Fruit fly (Drosophila melanogaster) whole organism, embryonic: ENCODE data around the gene Theg.

Source experiments
- Abd-B ChIP-seq: fragments of 200-800 bp; sonication (Bioruptor generic); optimal IDR thresholded peaks from 2 replicates; lab custom pipeline; 2018; ENCODE audit warnings: missing biosample characterization, mild to moderate bottlenecking, missing genetic modification characterization, moderate library complexity
- CG10565 ChIP-seq: fragments of 200-800 bp; sonication (Bioruptor generic); optimal IDR thresholded peaks from 3 replicates; lab custom pipeline; 2016; ENCODE audit warnings: missing biosample characterization, mild to moderate bottlenecking, missing genetic modification characterization
- CG11093 ChIP-seq: fragments of 200-800 bp; sonication (Bioruptor generic); IDR thresholded peaks from 3 replicates; pipeline ENCODE4 v1.3.6; 2022; ENCODE audit warnings: missing biosample characterization, missing genetic modification characterization
- CG12391 ChIP-seq: fragments of 200-800 bp; sonication (Bioruptor generic); optimal IDR thresholded peaks from 3 replicates; lab custom pipeline; 2018; ENCODE audit warnings: missing biosample characterization, mild to moderate bottlenecking, missing genetic modification characterization, moderate library complexity
- CG12942 ChIP-seq: fragments of 200-800 bp; sonication (Bioruptor generic); optimal IDR thresholded peaks from 3 replicates; lab custom pipeline; 2016; ENCODE audit warnings: missing biosample characterization, missing genetic modification characterization
- CG13287 ChIP-seq: fragments of 200-800 bp; sonication (Bioruptor generic); IDR thresholded peaks from 2 replicates; pipeline ENCODE4 v1.3.6; 2022; ENCODE audit warnings: missing biosample characterization, missing genetic modification characterization; ENCODE audit not compliant: partially characterized antibody
- CG13296 ChIP-seq: fragments of 200-800 bp; sonication (Bioruptor generic); optimal IDR thresholded peaks from 3 replicates; lab custom pipeline; 2018; ENCODE audit warnings: missing biosample characterization, mild to moderate bottlenecking, missing genetic modification characterization
- CG13424 ChIP-seq: fragments of 200-800 bp; sonication (Bioruptor generic); optimal IDR thresholded peaks from 2 replicates; lab custom pipeline; 2019; ENCODE audit warnings: missing biosample characterization, mild to moderate bottlenecking, missing genetic modification characterization, moderate library complexity
- CG14014 ChIP-seq: fragments of 200-800 bp; sonication (Bioruptor generic); IDR thresholded peaks from 2 replicates; pipeline ENCODE4 v1.3.6; 2022; ENCODE audit warnings: missing biosample characterization, missing genetic modification characterization
- CG15601 ChIP-seq: fragments of 200-800 bp; sonication (Bioruptor generic); optimal IDR thresholded peaks from 3 replicates; lab custom pipeline; 2019; ENCODE audit warnings: missing biosample characterization, mild to moderate bottlenecking, missing genetic modification characterization, moderate library complexity
- CG1602 ChIP-seq: fragments of 200-800 bp; sonication (Bioruptor generic); optimal IDR thresholded peaks from 3 replicates; lab custom pipeline; 2016; ENCODE audit warnings: missing biosample characterization, missing genetic modification characterization
- CG17328 ChIP-seq: fragments of 200-800 bp; sonication (Bioruptor generic); IDR thresholded peaks from 2 replicates; pipeline ENCODE4 v1.3.6; 2022; ENCODE audit warnings: missing biosample characterization, missing genetic modification characterization
- CG17802 ChIP-seq: fragments of 200-800 bp; sonication (Bioruptor generic); optimal IDR thresholded peaks from 2 replicates; lab custom pipeline; 2018; ENCODE audit warnings: missing biosample characterization, mild to moderate bottlenecking, missing genetic modification characterization, moderate library complexity
- CG2678 ChIP-seq: fragments of 200-800 bp; sonication (Bioruptor generic); optimal IDR thresholded peaks from 3 replicates; lab custom pipeline; 2019; ENCODE audit warnings: missing biosample characterization, mild to moderate bottlenecking, missing genetic modification characterization, moderate library complexity
- CG30431 ChIP-seq: fragments of 200-800 bp; sonication (Bioruptor generic); optimal IDR thresholded peaks from 2 replicates; lab custom pipeline; 2017; ENCODE audit warnings: missing biosample characterization, missing genetic modification characterization
- CG33213 ChIP-seq: fragments of 200-800 bp; sonication (Bioruptor generic); optimal IDR thresholded peaks from 3 replicates; lab custom pipeline; 2016; ENCODE audit warnings: missing biosample characterization, missing genetic modification characterization
- CG4328 ChIP-seq: fragments of 200-800 bp; sonication (Bioruptor generic); optimal IDR thresholded peaks from 3 replicates; lab custom pipeline; 2017; ENCODE audit warnings: missing biosample characterization, missing genetic modification reagents, missing genetic modification characterization
- CG4820 ChIP-seq: fragments of 200-800 bp; sonication (Bioruptor generic); optimal IDR thresholded peaks from 3 replicates; lab custom pipeline; 2016; ENCODE audit warnings: missing biosample characterization, missing genetic modification characterization
- CG7271 ChIP-seq: fragments of 200-800 bp; sonication (Bioruptor generic); optimal IDR thresholded peaks from 2 replicates; lab custom pipeline; 2018; ENCODE audit warnings: missing biosample characterization, mild to moderate bottlenecking, missing genetic modification characterization, moderate library complexity
- Camta ChIP-seq: fragments of 200-800 bp; sonication (Bioruptor generic); optimal IDR thresholded peaks from 2 replicates; lab custom pipeline; 2016; ENCODE audit warnings: missing biosample characterization, missing genetic modification characterization
- Dll ChIP-seq: fragments of 200-800 bp; sonication (Bioruptor generic); IDR thresholded peaks from 4 replicates; pipeline ENCODE4 v1.3.6; 2022; ENCODE audit warnings: missing biosample characterization, missing genetic modification characterization; ENCODE audit not compliant: partially characterized antibody
- Eip74EF ChIP-seq, 2 experiments: fragments of 200-800 bp in 1 of 2; fragments of >200 bp in 1 of 2; sonication (Bioruptor generic) in 1 of 2; optimal IDR thresholded peaks; 2 replicates each; lab custom pipeline; 2017 to 2019; ENCODE audit warnings: missing biosample characterization in 2 of 2, missing genetic modification characterization in 2 of 2, mild to moderate bottlenecking in 1 of 2, moderate library complexity in 1 of 2
- Elba2 ChIP-seq: fragments of 200-800 bp; sonication (Bioruptor generic); optimal IDR thresholded peaks from 3 replicates; lab custom pipeline; 2016; ENCODE audit warnings: missing biosample characterization, missing genetic modification characterization
- Hand ChIP-seq: fragments of 200-800 bp; sonication (Bioruptor generic); optimal IDR thresholded peaks from 2 replicates; lab custom pipeline; 2017; ENCODE audit warnings: mild to moderate bottlenecking, missing biosample characterization, missing genetic modification reagents, missing genetic modification characterization
- HmgD ChIP-seq: fragments of 200-800 bp; sonication (Bioruptor generic); optimal IDR thresholded peaks from 3 replicates; lab custom pipeline; 2016; ENCODE audit warnings: missing biosample characterization, missing genetic modification characterization
- Lim3 ChIP-seq: fragments of 200-800 bp; sonication (Bioruptor generic); IDR thresholded peaks from 2 replicates; pipeline ENCODE4 v1.3.6; 2022; ENCODE audit warnings: missing biosample characterization, missing genetic modification characterization
- MESR4 ChIP-seq: fragments of 200-800 bp; sonication (Bioruptor generic); optimal IDR thresholded peaks from 2 replicates; lab custom pipeline; 2018; ENCODE audit warnings: missing biosample characterization, mild to moderate bottlenecking, missing genetic modification characterization, moderate library complexity
- Nf-YC ChIP-seq: fragments of 200-800 bp; optimal IDR thresholded peaks from 3 replicates; lab custom pipeline; 2019; ENCODE audit warnings: missing biosample characterization, mild to moderate bottlenecking, missing genetic modification characterization, moderate library complexity
- Oaz ChIP-seq: fragments of 200-800 bp; sonication (Bioruptor generic); IDR thresholded peaks from 2 replicates; pipeline ENCODE4 v1.3.6; 2022; ENCODE audit warnings: missing biosample characterization, missing genetic modification characterization
- Oli ChIP-seq: fragments of 200-800 bp; sonication (Bioruptor generic); optimal IDR thresholded peaks from 2 replicates; lab custom pipeline; 2018; ENCODE audit warnings: missing biosample characterization, mild to moderate bottlenecking, missing genetic modification characterization, moderate library complexity
- bcd ChIP-seq: fragments of 200-800 bp; sonication (Bioruptor generic); optimal IDR thresholded peaks from 2 replicates; lab custom pipeline; 2017; ENCODE audit warnings: missing biosample characterization, mild to moderate bottlenecking, missing genetic modification characterization
- br ChIP-seq: fragments of >200 bp; optimal IDR thresholded peaks from 2 replicates; lab custom pipeline; 2017
- chif ChIP-seq, 2 experiments: fragments of 200-800 bp; sonication (Bioruptor generic); optimal IDR thresholded peaks; 3 replicates each; lab custom pipeline; 2016; ENCODE audit warnings: missing biosample characterization in 2 of 2, missing genetic modification characterization in 2 of 2
- corto ChIP-seq: fragments of 200-800 bp; sonication (Bioruptor generic); optimal IDR thresholded peaks from 2 replicates; lab custom pipeline; 2016; ENCODE audit warnings: missing biosample characterization, mild to moderate bottlenecking, missing genetic modification characterization, moderate library complexity
- dm ChIP-seq: fragments of 200-800 bp; sonication (Bioruptor generic); optimal IDR thresholded peaks from 3 replicates; lab custom pipeline; 2016; ENCODE audit warnings: missing biosample characterization, missing genetic modification characterization
- dmrt11E ChIP-seq: fragments of 200-800 bp; sonication (Bioruptor generic); optimal IDR thresholded peaks from 3 replicates; lab custom pipeline; 2018; ENCODE audit warnings: missing biosample characterization, mild to moderate bottlenecking, missing genetic modification characterization, moderate library complexity
- dysf ChIP-seq: fragments of 200-800 bp; sonication (Bioruptor generic); IDR thresholded peaks from 3 replicates; pipeline ENCODE4 v1.3.6; 2022; ENCODE audit warnings: missing biosample characterization, missing genetic modification characterization
- eve ChIP-seq, 2 experiments: fragments of >200 bp; optimal IDR thresholded peaks; 2 replicates each; lab custom pipeline; 2017; ENCODE audit warnings: missing biosample characterization in 2 of 2, missing genetic modification characterization in 2 of 2
- ftz-f1 ChIP-seq: fragments of 200-800 bp; sonication (Bioruptor generic); optimal IDR thresholded peaks from 2 replicates; lab custom pipeline; 2016; ENCODE audit warnings: missing biosample characterization, missing genetic modification characterization
- fu2 ChIP-seq: fragments of 200-800 bp; sonication (Bioruptor generic); optimal IDR thresholded peaks from 2 replicates; lab custom pipeline; 2016; ENCODE audit warnings: missing biosample characterization, missing genetic modification characterization
- gro ChIP-seq: fragments of 200-800 bp; sonication (Bioruptor generic); optimal IDR thresholded peaks from 2 replicates; lab custom pipeline; 2016; ENCODE audit warnings: missing biosample characterization, missing genetic modification characterization
- her ChIP-seq: fragments of 200-800 bp; sonication (Bioruptor generic); optimal IDR thresholded peaks from 2 replicates; lab custom pipeline; 2016; ENCODE audit warnings: missing biosample characterization, missing genetic modification characterization
- kay ChIP-seq: fragments of 200-800 bp; sonication (Bioruptor generic); optimal IDR thresholded peaks from 2 replicates; lab custom pipeline; 2016; ENCODE audit warnings: missing biosample characterization, missing genetic modification characterization
- mirr ChIP-seq: fragments of 200-800 bp; sonication (Bioruptor generic); optimal IDR thresholded peaks from 3 replicates; lab custom pipeline; 2018; ENCODE audit warnings: missing biosample characterization, mild to moderate bottlenecking, missing genetic modification characterization
- nom ChIP-seq: fragments of 200-800 bp; sonication (Bioruptor generic); optimal IDR thresholded peaks from 2 replicates; lab custom pipeline; 2017; ENCODE audit warnings: missing biosample characterization, missing genetic modification characterization, mild to moderate bottlenecking, moderate library complexity, missing genetic modification reagents
- phol ChIP-seq: fragments of 200-800 bp; sonication (Bioruptor generic); optimal IDR thresholded peaks from 3 replicates; lab custom pipeline; 2018; ENCODE audit warnings: missing biosample characterization, mild to moderate bottlenecking, missing genetic modification characterization, moderate library complexity
- pros ChIP-seq: fragments of 200-800 bp; sonication (Bioruptor generic); optimal IDR thresholded peaks from 3 replicates; lab custom pipeline; 2019; ENCODE audit warnings: missing biosample characterization, mild to moderate bottlenecking, missing genetic modification characterization, moderate library complexity
- ranshi ChIP-seq: fragments of 200-800 bp; sonication (Bioruptor generic); IDR thresholded peaks from 2 replicates; pipeline ENCODE4 v1.3.6; 2022; ENCODE audit warnings: missing biosample characterization, missing genetic modification characterization
- sens ChIP-seq: fragments of 200-800 bp; sonication (Bioruptor generic); peaks from one replicate; lab custom pipeline; 2016; ENCODE audit warnings: missing biosample characterization, missing genetic modification characterization
- tll ChIP-seq, 2 experiments: fragments of 200-800 bp in 1 of 2; fragments of >200 bp in 1 of 2; sonication (Bioruptor generic) in 1 of 2; optimal IDR thresholded peaks; 2 replicates each; lab custom pipeline; 2017 to 2019; ENCODE audit warnings: missing biosample characterization in 2 of 2, missing genetic modification characterization in 2 of 2, mild to moderate bottlenecking in 1 of 2, moderate library complexity in 1 of 2

The Theg gene

DNA sequence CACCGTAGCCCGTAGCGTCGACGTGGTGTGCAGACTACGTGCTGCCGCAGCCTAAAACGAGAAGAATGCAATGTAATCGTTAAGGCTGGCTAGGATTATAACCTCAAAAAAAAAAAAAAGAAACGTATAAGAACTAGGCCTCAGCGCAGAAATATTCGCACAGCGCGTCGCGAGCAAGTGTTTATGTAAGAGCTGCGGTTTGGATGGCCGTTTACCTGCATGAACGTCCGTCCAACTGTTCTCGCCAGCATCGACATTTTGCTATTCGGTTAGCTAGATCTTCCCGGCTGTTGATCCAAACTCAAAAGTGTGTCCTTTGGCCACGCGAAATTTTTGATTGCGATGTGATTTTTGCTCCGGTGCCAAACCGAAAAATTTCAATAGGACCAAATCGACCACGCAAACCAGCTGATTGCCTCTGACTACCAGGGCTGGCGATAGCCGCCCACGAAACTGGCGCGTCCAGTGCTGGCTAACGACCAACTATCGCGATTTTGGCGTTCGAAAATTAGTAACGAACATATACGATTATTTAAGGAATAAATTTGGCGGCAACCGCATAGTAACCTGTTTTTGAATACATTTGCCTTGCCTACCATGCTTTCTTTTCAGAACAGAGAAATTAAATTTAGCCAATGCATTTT, 4.4 kb downstream of the Theg start, which contains the start of gene Idh3b (continued):
- TF ChIP-seq Hand (GFP tag; lab: Kevin White, UChicago) (no peak), CG17802 (no peak), gro (GFP tag; lab: Kevin White, UChicago) (peak; percentile 72), HmgD (GFP tag; lab: Kevin White, UChicago) (peak; percentile 64), CG13424 (tag; lab: Kevin White, UChicago) (no peak), tll (GFP tag; optimal IDR thresholded peaks at IDR 0.05; lab: Kevin White, UChicago) (no peak), Elba2 (GFP tag; lab: Kevin White, UChicago) (peak; percentile 61), Eip74EF (GFP tag; optimal IDR thresholded peaks at IDR 0.05; lab: Kevin White, UChicago) (no peak), br (lab: Kevin White, UChicago) (no peak), Oaz (GFP tag; lab: Robert Waterston, UW) (no peak), kay (GFP tag; lab: Kevin White, UChicago) (peak; percentile 20), Abd-B (GFP tag; lab: Kevin White, UChicago) (no peak), ftz-f1 (GFP tag; lab: Kevin White, UChicago) (peak; percentile 72), nom (GFP tag; lab: Kevin White, UChicago) (peak; percentile 58), CG12391 (tag; lab: Kevin White, UChicago) (peak; percentile 64), dm (GFP tag; lab: Kevin White, UChicago) (peak; percentile 65), Oli (tag; lab: Kevin White, UChicago) (no peak), phol (tag; lab: Kevin White, UChicago) (peak; percentile 60), Nf-YC (tag; lab: Kevin White, UChicago) (no peak), bcd (GFP tag; lab: Kevin White, UChicago) (no peak), CG1602 (peak; percentile 3), Lim3 (GFP tag; lab: Robert Waterston, UW) (no peak), dysf (GFP tag; lab: Robert Waterston, UW) (no peak; the same call in 2 of the 3 replicates), CG15601 (tag; lab: Kevin White, UChicago) (peak; percentile 55), Camta (peak; percentile 37), MESR4 (GFP tag; lab: Kevin White, UChicago) (peak; percentile 78), ranshi (no peak), CG33213 (GFP tag; lab: Kevin White, UChicago) (peak; percentile 76), CG17328 (GFP tag; lab: Robert Waterston, UW) (no peak), her (GFP tag; lab: Kevin White, UChicago) (peak; percentile 73), CG14014 (GFP tag; lab: Robert Waterston, UW) (no peak), CG7271 (tag; lab: Kevin White, UChicago) (no peak), pros (GFP tag; lab: Kevin White, UChicago) (no peak), sens (GFP tag; lab: Kevin White, UChicago) (peak; percentile 93), eve (GFP tag; optimal IDR thresholded peaks at IDR 0.05; lab: Kevin White, UChicago) (no peak), chif (GFP tag; optimal IDR thresholded peaks at IDR 0.05; lab: Kevin White, UChicago) (no peak), Dll (peak; percentile 97), CG13287 (peak; percentile 98), CG13296 (GFP tag; lab: Kevin White, UChicago) (peak; percentile 21), fu2 (GFP tag; lab: Kevin White, UChicago) (peak; percentile 37), CG11093 (GFP tag; lab: Robert Waterston, UW) (peak; percentile 38; the same call in 1 of the 3 replicates), CG12942 (peak; percentile 44), dmrt11E (tag; lab: Kevin White, UChicago) (peak; percentile 20), CG2678 (tag; lab: Kevin White, UChicago) (no peak), CG10565 (GFP tag; lab: Kevin White, UChicago) (no peak), mirr (GFP tag; lab: Kevin White, UChicago) (no peak), CG4820 (GFP tag; lab: Kevin White, UChicago) (peak; percentile 48), corto (GFP tag; lab: Kevin White, UChicago) (no peak), CG4328 (GFP tag; lab: Kevin White, UChicago) (no peak), CG30431 (GFP tag; lab: Kevin White, UChicago) (no peak)
